Worm (Caenorhabditis elegans) whole organism, late embryonic: ENCODE data around the gene lir-2.
A peak's percentile ranks its signal among the peaks of the same experiment; 100 is the strongest.

Experiments used
- ama-1 ChIP-seq: fragments of 150-350 bp; optimal IDR thresholded peaks from 2 replicates; lab custom pipeline; 2014
- dve-1 ChIP-seq: sonication (generic microtip); optimal IDR thresholded peaks from 2 replicates; lab custom pipeline; 2017; ENCODE audit warnings: antibody characterized with exemption, mild to moderate bottlenecking, missing genetic modification characterization, missing compliant biosample characterization
- elt-2 ChIP-seq: sonication (generic microtip); optimal IDR thresholded peaks from 2 replicates; lab custom pipeline; 2016; ENCODE audit warnings: missing genetic modification reagents, missing genetic modification characterization, missing compliant biosample characterization
- fkh-10 ChIP-seq: fragments of 150-350 bp; optimal IDR thresholded peaks from 2 replicates; lab custom pipeline; 2014; ENCODE audit warnings: missing biosample characterization, missing genetic modification reagents, missing genetic modification characterization
- fkh-6 ChIP-seq: sonication (generic microtip); optimal IDR thresholded peaks from 2 replicates; lab custom pipeline; 2016; ENCODE audit warnings: missing genetic modification characterization, missing compliant biosample characterization
- lin-11 ChIP-seq: fragments of 200-800 bp; sonication (Bioruptor generic); optimal IDR thresholded peaks from 2 replicates; lab custom pipeline; 2018; ENCODE audit warnings: mild to moderate bottlenecking, missing genetic modification characterization, missing compliant biosample characterization
- nfya-1 ChIP-seq: sonication (generic microtip); optimal IDR thresholded peaks from 2 replicates; lab custom pipeline; 2017; ENCODE audit warnings: missing genetic modification characterization, mild to moderate bottlenecking, missing compliant biosample characterization, antibody characterized with exemption, moderate library complexity
- pat-9 ChIP-seq: fragments of 200-800 bp; sonication (Bioruptor generic); optimal IDR thresholded peaks from 2 replicates; lab custom pipeline; 2018; ENCODE audit warnings: mild to moderate bottlenecking, missing genetic modification characterization, moderate library complexity, missing compliant biosample characterization
- pha-4 ChIP-seq: fragments of 150-350 bp; optimal IDR thresholded peaks from 2 replicates; lab custom pipeline; 2018; ENCODE audit warnings: missing biosample characterization, missing genetic modification reagents, missing genetic modification characterization
- sdc-2 ChIP-seq: sonication (generic microtip); optimal IDR thresholded peaks from 2 replicates; lab custom pipeline; 2016; ENCODE audit warnings: missing genotype, missing genetic modification characterization, missing compliant biosample characterization
- tbx-7 ChIP-seq: sonication (generic microtip); optimal IDR thresholded peaks from 2 replicates; lab custom pipeline; 2016; ENCODE audit warnings: missing genotype, missing genetic modification characterization, missing compliant biosample characterization
- unc-86 ChIP-seq: sonication (generic microtip); optimal IDR thresholded peaks from 2 replicates; lab custom pipeline; 2016; ENCODE audit warnings: missing genetic modification characterization, missing compliant biosample characterization
- zip-5 ChIP-seq: sonication (generic microtip); optimal IDR thresholded peaks from 2 replicates; lab custom pipeline; 2016; ENCODE audit warnings: missing genetic modification characterization, missing compliant biosample characterization

ce11 chrII:7695636-7696035, 28.6 kb downstream of the lir-2 start:
- TF ChIP-seq ama-1, result no peak
- TF ChIP-seq elt-2 (tag; lab: Kevin White, UChicago), result peak; percentile 70
- TF ChIP-seq tbx-7 (tag; lab: Kevin White, UChicago), result no peak
- TF ChIP-seq pat-9 (tag; lab: Kevin White, UChicago), result no peak
- TF ChIP-seq zip-5, result no peak
- TF ChIP-seq pha-4 (tag; lab: Kevin White, UChicago), result no peak
- no peak for TF ChIP-seq fkh-6
- TF ChIP-seq unc-86 (tag; lab: Kevin White, UChicago), result no peak
- TF ChIP-seq fkh-10 (GFP tag; lab: Kevin White, UChicago), result no peak
- TF ChIP-seq lin-11, result no peak
- no peak for TF ChIP-seq sdc-2 (tag; lab: Kevin White, UChicago)
- no peak for TF ChIP-seq dve-1 (tag; lab: Kevin White, UChicago)
- TF ChIP-seq nfya-1 (tag; lab: Kevin White, UChicago), result no peak
